Worm (Caenorhabditis elegans) whole organism, midembryonic: ENCODE results near the gene acox-3.

ENCODE experiments used
- T22C8.4 ChIP-seq: fragments of 200-800 bp; sonication (Bioruptor generic); IDR thresholded peaks from 2 replicates; pipeline ENCODE4 v1.3.6; 2022; ENCODE audit warnings: missing genetic modification characterization, missing compliant biosample characterization
- cog-1 ChIP-seq: sonication (generic microtip); optimal IDR thresholded peaks from 2 replicates; lab custom pipeline; 2016; ENCODE audit warnings: missing genetic modification characterization, missing compliant biosample characterization
- flt-1 ChIP-seq: fragments of 200-800 bp; sonication (Bioruptor generic); IDR thresholded peaks from 2 replicates; pipeline ENCODE4 v1.3.6; 2022; ENCODE audit warnings: missing genetic modification characterization, missing compliant biosample characterization
- klf-2 ChIP-seq: fragments of 200-800 bp; sonication (Bioruptor generic); conservative IDR thresholded peaks from 2 replicates; pipeline ENCODE4 v1.3.6; 2022; ENCODE audit warnings: missing genetic modification reagents, missing genetic modification characterization, missing compliant biosample characterization
- med-1 ChIP-seq: sonication (generic microtip); optimal IDR thresholded peaks from 2 replicates; lab custom pipeline; 2017; ENCODE audit warnings: missing genetic modification characterization, mild to moderate bottlenecking, missing compliant biosample characterization, antibody characterized with exemption, missing genetic modification reagents; ENCODE audit not compliant: insufficient read depth
- ref-1 ChIP-seq: fragments of 200-800 bp; sonication (Bioruptor generic); conservative IDR thresholded peaks from 2 replicates; pipeline ENCODE4 v1.3.6; 2022; ENCODE audit warnings: missing genetic modification reagents, missing genetic modification characterization, missing compliant biosample characterization
- tab-1 ChIP-seq: fragments of 200-800 bp; sonication (Bioruptor generic); IDR thresholded peaks from 2 replicates; pipeline ENCODE4 v1.3.6; 2022; ENCODE audit warnings: missing genetic modification characterization, missing compliant biosample characterization
- ztf-23 ChIP-seq: fragments of 200-800 bp; sonication (Bioruptor generic); IDR thresholded peaks from 2 replicates; pipeline ENCODE4 v1.3.6; 2022; ENCODE audit warnings: missing genetic modification reagents, missing genetic modification characterization, missing compliant biosample characterization
- ztf-29 ChIP-seq: fragments of 200-800 bp; sonication (Bioruptor generic); IDR thresholded peaks from 2 replicates; pipeline ENCODE4 v1.3.6; 2022; ENCODE audit warnings: missing genetic modification reagents, missing genetic modification characterization, missing compliant biosample characterization

Gene acox-3

DNA sequence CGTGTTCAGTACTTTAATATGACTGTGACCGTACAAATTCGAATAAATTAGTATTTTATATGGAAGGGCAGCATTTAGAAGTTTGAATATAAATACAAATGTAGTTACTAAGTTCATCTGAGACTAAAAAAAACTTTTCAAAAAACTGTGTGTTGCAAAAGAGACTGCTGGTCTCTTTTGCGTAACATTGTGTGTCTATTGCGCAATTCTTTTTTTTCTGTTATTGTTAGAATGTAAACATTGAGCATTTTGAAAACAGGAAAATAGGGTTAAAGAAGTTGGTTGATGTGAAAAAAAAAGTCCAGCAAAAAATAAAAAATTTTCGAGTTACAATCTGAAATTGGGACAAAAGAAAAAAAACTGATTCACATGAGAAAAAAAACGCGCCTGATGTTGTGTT lies 39.0 kb downstream of the acox-3 start:
- TF ChIP-seq klf-2 (GFP tag; lab: Robert Waterston, UW): no peak
- no peak for TF ChIP-seq ztf-23
- no peak for TF ChIP-seq cog-1
- TF ChIP-seq tab-1 (GFP tag; lab: Robert Waterston, UW): no peak
- TF ChIP-seq med-1 (GFP tag; lab: Kevin White, UChicago): no peak
- no peak for TF ChIP-seq flt-1
- no peak for TF ChIP-seq ztf-29
- TF ChIP-seq ref-1: no peak
- TF ChIP-seq T22C8.4: no peak

DNA sequence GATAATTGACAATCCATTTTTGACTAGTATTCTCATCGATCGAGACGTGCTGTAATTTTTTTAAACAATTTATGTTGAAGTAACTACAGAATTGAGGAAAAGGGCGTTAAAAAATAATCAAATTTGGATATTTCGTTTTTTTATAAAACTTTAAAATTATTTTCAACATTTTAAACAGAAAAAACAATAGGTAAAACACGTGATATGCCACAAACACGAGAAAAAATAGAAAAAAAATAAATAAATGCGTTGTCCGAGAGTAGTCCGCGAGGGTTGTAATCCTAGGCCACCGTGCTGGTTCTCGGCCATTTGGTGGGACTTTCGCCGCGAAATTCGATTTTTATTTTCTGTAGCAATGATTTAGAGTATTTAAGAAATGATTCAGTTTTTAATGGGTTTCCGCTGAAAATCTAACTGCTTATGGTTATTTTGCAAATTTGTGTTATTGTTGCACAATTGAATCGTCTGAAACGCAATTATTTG lies 42.0 kb downstream of the acox-3 start, which contains the start of gene C49A9.10:
TSS of gene C49A9.10 (minus strand) at position 51 of the 483 bp plus-strand sequence.
- TF ChIP-seq T22C8.4: no peak
- peak; percentile 73 for TF ChIP-seq klf-2 (GFP tag; lab: Robert Waterston, UW)
- peak; percentile 77 for TF ChIP-seq ztf-23
- peak; percentile 20 for TF ChIP-seq cog-1
- no peak for TF ChIP-seq ref-1
- no peak for TF ChIP-seq med-1 (GFP tag; lab: Kevin White, UChicago)
- TF ChIP-seq tab-1 (GFP tag; lab: Robert Waterston, UW): no peak
- peak; percentile 85 for TF ChIP-seq flt-1
- TF ChIP-seq ztf-29: no peak

DNA sequence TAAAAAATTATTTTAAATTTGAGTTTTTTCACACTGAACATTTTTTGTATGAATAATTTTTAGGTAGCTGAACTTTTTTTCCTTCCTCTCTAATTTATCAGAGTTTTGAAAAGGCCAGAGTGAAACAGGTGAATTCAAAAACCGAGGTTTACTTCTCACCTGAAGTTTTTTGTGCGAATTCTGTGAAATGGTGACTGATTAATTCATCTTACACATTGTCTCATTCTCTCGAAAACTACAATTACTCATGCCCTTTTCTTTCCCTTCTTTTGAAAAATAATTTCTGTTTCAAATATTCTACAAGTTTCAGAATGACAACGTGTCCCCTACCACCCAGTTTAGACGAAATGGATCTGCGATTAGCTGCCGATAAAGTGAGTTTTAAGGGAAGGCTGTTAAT lies 46.5 kb downstream of the acox-3 start, which contains the start of gene tkr-2:
TSS of gene tkr-2 (plus strand) at position 301 of the 400 bp plus-strand sequence.
- no peak for TF ChIP-seq med-1 (GFP tag; lab: Kevin White, UChicago)
- TF ChIP-seq klf-2 (GFP tag; lab: Robert Waterston, UW): no peak
- TF ChIP-seq ztf-23: no peak
- TF ChIP-seq T22C8.4: no peak
- no peak for TF ChIP-seq ref-1
- no peak for TF ChIP-seq tab-1 (GFP tag; lab: Robert Waterston, UW)
- no peak for TF ChIP-seq ztf-29
- no peak for TF ChIP-seq flt-1
- no peak for TF ChIP-seq cog-1

DNA sequence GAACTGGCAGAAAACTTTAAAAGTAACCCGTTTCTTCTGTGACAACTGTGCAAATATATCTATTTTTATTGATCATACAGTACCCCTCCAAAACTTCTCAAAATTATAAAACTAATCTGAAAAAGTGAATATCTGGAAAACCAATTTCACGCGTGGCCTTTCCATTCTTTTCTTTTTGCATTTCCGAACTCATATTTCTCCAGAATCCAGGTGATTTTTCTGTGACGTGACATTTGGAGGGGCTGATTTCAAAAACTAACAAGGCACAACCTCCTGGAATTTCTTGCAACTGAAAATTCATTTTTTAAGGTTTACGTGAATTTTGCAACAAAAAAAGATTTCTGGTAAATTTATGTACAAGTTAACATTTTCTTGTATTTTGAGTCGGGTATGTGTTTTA lies 48.0 kb downstream of the acox-3 start:
- no peak for TF ChIP-seq med-1 (GFP tag; lab: Kevin White, UChicago)
